Fruit fly (Drosophila melanogaster): Measurements from ENCODE around the gene ppk31.

DNA sequence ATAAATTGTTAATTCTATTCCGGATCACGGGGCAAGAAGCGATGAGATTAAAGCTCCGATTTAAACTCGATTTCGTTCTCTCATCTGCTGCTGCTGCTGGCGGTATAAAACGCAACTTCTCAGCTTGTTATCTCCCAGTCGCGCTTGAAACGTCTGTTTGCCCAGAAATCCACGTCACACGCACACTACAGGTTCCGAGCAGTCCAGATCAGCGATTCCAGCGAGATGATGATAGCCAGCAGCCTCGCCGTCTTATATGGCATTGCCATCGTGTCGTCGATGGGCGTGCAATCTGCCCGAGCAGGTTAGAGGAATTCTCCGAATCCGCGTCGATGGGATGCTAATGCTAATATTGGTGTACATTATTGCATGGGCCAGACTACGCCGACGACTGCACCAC, 5.1 kb upstream of the ppk31 start, which contains the start of gene grass:
- TF ChIP-seq CG3281 (GFP tag; optimal IDR thresholded peaks at IDR 0.05) (no peak), NfI (GFP tag; optimal IDR thresholded peaks at IDR 0.05) (no peak), Hmr (GFP tag; optimal IDR thresholded peaks at IDR 0.05) (no peak)
